Worm (Caenorhabditis elegans) whole organism, L3 larva: ENCODE results near the gene ZC404.1.

ENCODE experiments used
- aly-2 ChIP-seq: fragments of 150-350 bp; optimal IDR thresholded peaks from 2 replicates; lab custom pipeline; 2014; ENCODE audit warnings: missing biosample characterization, missing genetic modification characterization
- ceh-82 ChIP-seq: fragments of 150-350 bp; optimal IDR thresholded peaks from 2 replicates; lab custom pipeline; 2014; ENCODE audit warnings: missing biosample characterization, missing genetic modification characterization
- egl-27 ChIP-seq: sonication (generic microtip); optimal IDR thresholded peaks from 4 replicates; lab custom pipeline; 2017; ENCODE audit warnings: missing biosample characterization, missing genetic modification reagents, missing genetic modification characterization
- fos-1 ChIP-seq: fragments of 150-350 bp; optimal IDR thresholded peaks from 2 replicates; lab custom pipeline; 2014; ENCODE audit warnings: missing biosample characterization, missing genetic modification characterization
- mdl-1 ChIP-seq: fragments of 150-350 bp; optimal IDR thresholded peaks from 2 replicates; lab custom pipeline; 2014; ENCODE audit warnings: missing biosample characterization, missing genetic modification characterization
- nhr-28 ChIP-seq: fragments of 150-350 bp; optimal IDR thresholded peaks from 2 replicates; lab custom pipeline; 2014; ENCODE audit warnings: missing biosample characterization, missing genetic modification characterization
- unc-39 ChIP-seq: sonication (generic microtip); optimal IDR thresholded peaks from 4 replicates; lab custom pipeline; 2017; ENCODE audit warnings: missing biosample characterization, missing genetic modification characterization
- ztf-11 ChIP-seq: fragments of 150-350 bp; optimal IDR thresholded peaks from 2 replicates; lab custom pipeline; 2014; ENCODE audit warnings: missing biosample characterization, missing genetic modification characterization

- TF ChIP-seq unc-39 (tag; lab: Kevin White, UChicago) (no peak), mdl-1 (tag; lab: Kevin White, UChicago) (no peak), ztf-11 (tag; lab: Kevin White, UChicago) (no peak), egl-27 (tag; lab: Kevin White, UChicago) (no peak), fos-1 (tag; lab: Kevin White, UChicago) (no peak), aly-2 (tag; lab: Kevin White, UChicago) (no peak), nhr-28 (tag; lab: Kevin White, UChicago) (no peak), ceh-82 (tag; lab: Kevin White, UChicago) (no peak)
Measured at ce11 chrV:6753257-6753656, 40.7 kb upstream of the ZC404.1 start.
